Fruit fly (Drosophila melanogaster) whole organism, embryonic: ENCODE data around the gene brv3.

Experiments used
- Aef1 ChIP-seq: fragments of 200-800 bp; sonication (Bioruptor generic); IDR thresholded peaks from 3 replicates; pipeline ENCODE4 v1.3.6; 2022; ENCODE audit warnings: missing biosample characterization, missing genetic modification characterization
- Bdp1 ChIP-seq: fragments of 200-800 bp; sonication (Bioruptor generic); optimal IDR thresholded peaks from 3 replicates; lab custom pipeline; 2016; ENCODE audit warnings: missing biosample characterization, missing genetic modification characterization
- CG11695 ChIP-seq: fragments of 200-800 bp; sonication (Bioruptor generic); IDR thresholded peaks from 3 replicates; pipeline ENCODE4 v1.3.6; 2022; ENCODE audit warnings: missing biosample characterization, missing genetic modification characterization
- CG12219 ChIP-seq: fragments of 200-800 bp; sonication (Bioruptor generic); optimal IDR thresholded peaks from 3 replicates; lab custom pipeline; 2018; ENCODE audit warnings: missing biosample characterization, mild to moderate bottlenecking, missing genetic modification characterization
- CG12942 ChIP-seq: fragments of 200-800 bp; sonication (Bioruptor generic); optimal IDR thresholded peaks from 3 replicates; lab custom pipeline; 2016; ENCODE audit warnings: missing biosample characterization, missing genetic modification characterization
- CG13424 ChIP-seq: fragments of 200-800 bp; sonication (Bioruptor generic); optimal IDR thresholded peaks from 2 replicates; lab custom pipeline; 2019; ENCODE audit warnings: missing biosample characterization, mild to moderate bottlenecking, missing genetic modification characterization, moderate library complexity
- CG14441 ChIP-seq: fragments of 200-800 bp; sonication (Bioruptor generic); IDR thresholded peaks from 2 replicates; pipeline ENCODE4 v1.3.6; 2022; ENCODE audit warnings: missing biosample characterization, missing genetic modification characterization
- CG16779 ChIP-seq: fragments of 200-800 bp; sonication (Bioruptor generic); IDR thresholded peaks from 2 replicates; pipeline ENCODE4 v1.3.6; 2022; ENCODE audit warnings: missing biosample characterization, missing genetic modification characterization
- CG17385 ChIP-seq: fragments of 200-800 bp; sonication (Bioruptor generic); optimal IDR thresholded peaks from 3 replicates; lab custom pipeline; 2018; ENCODE audit warnings: missing biosample characterization, mild to moderate bottlenecking, missing genetic modification characterization
- CG17912 ChIP-seq: fragments of 200-800 bp; sonication (Bioruptor generic); optimal IDR thresholded peaks from 2 replicates; lab custom pipeline; 2018; ENCODE audit warnings: missing biosample characterization, mild to moderate bottlenecking, missing genetic modification characterization
- CG2120 ChIP-seq: fragments of 200-800 bp; sonication (Bioruptor generic); optimal IDR thresholded peaks from 3 replicates; lab custom pipeline; 2016; ENCODE audit warnings: missing biosample characterization, missing genetic modification characterization
- CG31224 ChIP-seq: fragments of 200-800 bp; sonication (Bioruptor generic); IDR thresholded peaks from 2 replicates; pipeline ENCODE4 v1.3.6; 2022; ENCODE audit warnings: missing biosample characterization, missing genetic modification characterization
- CG32532 ChIP-seq: fragments of 200-800 bp; sonication (Bioruptor generic); IDR thresholded peaks from 2 replicates; pipeline ENCODE4 v1.3.6; 2022; ENCODE audit warnings: missing biosample characterization, missing genetic modification characterization
- CG3726 ChIP-seq: fragments of 200-800 bp; sonication (Bioruptor generic); IDR thresholded peaks from 3 replicates; pipeline ENCODE4, ENCODE4 v1.3.6; 2022; ENCODE audit warnings: missing biosample characterization, missing genetic modification characterization
- CG4328 ChIP-seq: fragments of 200-800 bp; sonication (Bioruptor generic); optimal IDR thresholded peaks from 3 replicates; lab custom pipeline; 2017; ENCODE audit warnings: missing biosample characterization, missing genetic modification reagents, missing genetic modification characterization
- CG6175 ChIP-seq: fragments of 200-800 bp; sonication (Bioruptor generic); IDR thresholded peaks from 3 replicates; pipeline ENCODE4 v1.3.6; 2022; ENCODE audit warnings: missing biosample characterization, missing genetic modification characterization
- CG6813 ChIP-seq: fragments of 200-800 bp; sonication (Bioruptor generic); optimal IDR thresholded peaks from 2 replicates; lab custom pipeline; 2017; ENCODE audit warnings: missing biosample characterization, missing genetic modification characterization, mild to moderate bottlenecking, moderate library complexity, missing genetic modification reagents
- CG8944 ChIP-seq: fragments of 200-800 bp; sonication (Bioruptor generic); optimal IDR thresholded peaks from 3 replicates; lab custom pipeline; 2016; ENCODE audit warnings: missing biosample characterization, missing genetic modification characterization
- CTCF ChIP-seq: fragments of 200-800 bp; sonication (Bioruptor generic); optimal IDR thresholded peaks from 2 replicates; lab custom pipeline; 2017; ENCODE audit warnings: missing biosample characterization, mild to moderate bottlenecking, missing genetic modification characterization, moderate library complexity
- D19B ChIP-seq: fragments of 200-800 bp; sonication (Bioruptor generic); optimal IDR thresholded peaks from 2 replicates; lab custom pipeline; 2017; ENCODE audit warnings: missing biosample characterization, mild to moderate bottlenecking, missing genetic modification characterization
- Dip3 ChIP-seq: fragments of 200-800 bp; sonication (Bioruptor generic); optimal IDR thresholded peaks from 3 replicates; lab custom pipeline; 2016; ENCODE audit warnings: missing biosample characterization, missing genetic modification characterization
- Ets65A ChIP-seq: fragments of 200-800 bp; sonication (Bioruptor generic); peaks from one replicate; lab custom pipeline; 2016; ENCODE audit warnings: missing biosample characterization, missing genetic modification characterization
- Ets97D ChIP-seq: fragments of 200-800 bp; sonication (Bioruptor generic); optimal IDR thresholded peaks from 3 replicates; lab custom pipeline; 2016; ENCODE audit warnings: missing biosample characterization, missing genetic modification characterization
- H2.0 ChIP-seq: fragments of 200-800 bp; sonication (Bioruptor generic); IDR thresholded peaks from 2 replicates; pipeline ENCODE4 v1.3.6; 2022; ENCODE audit warnings: missing biosample characterization, missing genetic modification characterization
- Hand ChIP-seq: fragments of 200-800 bp; sonication (Bioruptor generic); optimal IDR thresholded peaks from 2 replicates; lab custom pipeline; 2017; ENCODE audit warnings: mild to moderate bottlenecking, missing biosample characterization, missing genetic modification reagents, missing genetic modification characterization
- Lhr ChIP-seq: fragments of 200-800 bp; sonication (Bioruptor generic); optimal IDR thresholded peaks from 3 replicates; lab custom pipeline; 2017; ENCODE audit warnings: mild to moderate bottlenecking, missing biosample characterization, missing genetic modification reagents, missing genetic modification characterization
- Med ChIP-seq: fragments of 200-800 bp; sonication (Bioruptor generic); peaks from one replicate; lab custom pipeline; 2016; ENCODE audit warnings: missing biosample characterization, missing genetic modification characterization, mild to moderate bottlenecking, inconsistent platforms, moderate library complexity
- NC2α ChIP-seq: fragments of 200-800 bp; sonication (Bioruptor generic); optimal IDR thresholded peaks from 2 replicates; lab custom pipeline; 2016; ENCODE audit warnings: missing biosample characterization, missing genetic modification characterization
- Rfx ChIP-seq: fragments of 200-800 bp; sonication (Bioruptor generic); IDR thresholded peaks from 2 replicates; pipeline ENCODE4 v1.3.6; 2022; ENCODE audit warnings: missing biosample characterization, missing genetic modification characterization
- Stat92E ChIP-seq, 3 experiments: fragments of >200 bp in 2 of 3; fragments of 200-800 bp in 1 of 3; sonication (Bioruptor generic) in 1 of 3; optimal IDR thresholded peaks; 2 replicates each; lab custom pipeline; 2017 to 2019; ENCODE audit warnings: missing biosample characterization in 3 of 3, missing genetic modification characterization in 3 of 3, mild to moderate bottlenecking in 1 of 3, moderate library complexity in 1 of 3
- ac ChIP-seq: fragments of 200-800 bp; sonication (Bioruptor generic); optimal IDR thresholded peaks from 3 replicates; lab custom pipeline; 2017; ENCODE audit warnings: missing biosample characterization, mild to moderate bottlenecking, missing genetic modification characterization
- al ChIP-seq: fragments of 200-800 bp; sonication (Bioruptor generic); IDR thresholded peaks from 2 replicates; pipeline ENCODE4 v1.3.6; 2022; ENCODE audit warnings: missing biosample characterization, missing genetic modification characterization
- cg ChIP-seq: fragments of 200-800 bp; sonication (Bioruptor generic); optimal IDR thresholded peaks from 3 replicates; lab custom pipeline; 2019; ENCODE audit warnings: missing biosample characterization, mild to moderate bottlenecking, missing genetic modification characterization, moderate library complexity
- dysf ChIP-seq: fragments of 200-800 bp; sonication (Bioruptor generic); IDR thresholded peaks from 3 replicates; pipeline ENCODE4 v1.3.6; 2022; ENCODE audit warnings: missing biosample characterization, missing genetic modification characterization
- ems ChIP-seq: fragments of 200-800 bp; sonication (Bioruptor generic); optimal IDR thresholded peaks from 3 replicates; lab custom pipeline; 2016; ENCODE audit warnings: missing biosample characterization, missing genetic modification characterization
- en ChIP-seq: fragments of 200-800 bp; sonication (Bioruptor generic); optimal IDR thresholded peaks from 2 replicates; lab custom pipeline; 2016; ENCODE audit warnings: missing biosample characterization, missing genetic modification characterization
- gro ChIP-seq: fragments of 200-800 bp; sonication (Bioruptor generic); optimal IDR thresholded peaks from 2 replicates; lab custom pipeline; 2016; ENCODE audit warnings: missing biosample characterization, missing genetic modification characterization
- insv ChIP-seq, 2 experiments: fragments of 200-800 bp; sonication (Bioruptor generic); optimal IDR thresholded peaks; 3 replicates each; lab custom pipeline; 2016 to 2018; ENCODE audit warnings: missing biosample characterization in 2 of 2, missing genetic modification characterization in 2 of 2
- maf-S ChIP-seq: fragments of 200-800 bp; sonication (Bioruptor generic); optimal IDR thresholded peaks from 2 replicates; lab custom pipeline; 2016; ENCODE audit warnings: missing biosample characterization, missing genetic modification characterization
- nom ChIP-seq: fragments of 200-800 bp; sonication (Bioruptor generic); optimal IDR thresholded peaks from 2 replicates; lab custom pipeline; 2017; ENCODE audit warnings: missing biosample characterization, missing genetic modification characterization, mild to moderate bottlenecking, moderate library complexity, missing genetic modification reagents
- pho ChIP-seq: fragments of 200-800 bp; sonication (Bioruptor generic); optimal IDR thresholded peaks from 2 replicates; lab custom pipeline; 2016; ENCODE audit warnings: missing biosample characterization, missing genetic modification characterization
- pita ChIP-seq: fragments of 200-800 bp; sonication (Bioruptor generic); optimal IDR thresholded peaks from 2 replicates; lab custom pipeline; 2017; ENCODE audit warnings: missing biosample characterization, mild to moderate bottlenecking, missing genetic modification characterization
- prd ChIP-seq, 3 experiments: fragments of >200 bp in 2 of 3; fragments of 200-800 bp in 1 of 3; sonication (Bioruptor generic) in 1 of 3; optimal IDR thresholded peaks in 2 of 3; IDR thresholded peaks in 1 of 3; 2 replicates in 2 of 3; 3 replicates in 1 of 3; pipeline versions ENCODE4 v1.3.6 to Lab custom; 2017 to 2022; ENCODE audit warnings: missing biosample characterization in 1 of 3, missing genetic modification characterization in 1 of 3
- ro ChIP-seq: fragments of 200-800 bp; sonication (Bioruptor generic); IDR thresholded peaks from 2 replicates; pipeline ENCODE4 v1.3.6; 2022; ENCODE audit warnings: missing biosample characterization, missing genetic modification characterization
- sens-2 ChIP-seq: fragments of 200-800 bp; sonication (Bioruptor generic); IDR thresholded peaks from 2 replicates; pipeline ENCODE4 v1.3.6; 2022; ENCODE audit warnings: missing biosample characterization, missing genetic modification characterization
- slbo ChIP-seq: fragments of 200-800 bp; sonication (Bioruptor generic); IDR thresholded peaks from 2 replicates; pipeline ENCODE4 v1.3.6; 2022; ENCODE audit warnings: missing biosample characterization, missing genetic modification characterization
- tna ChIP-seq: fragments of 200-800 bp; sonication (Bioruptor generic); IDR thresholded peaks from 2 replicates; pipeline ENCODE4 v1.3.6; 2022; ENCODE audit warnings: missing biosample characterization, missing genetic modification characterization; ENCODE audit not compliant: partially characterized antibody
- unc-4 ChIP-seq: fragments of 200-800 bp; sonication (Bioruptor generic); IDR thresholded peaks from 2 replicates; pipeline ENCODE4 v1.3.6; 2022; ENCODE audit warnings: missing biosample characterization, missing genetic modification characterization; ENCODE audit not compliant: partially characterized antibody
- vvl ChIP-seq: fragments of 200-800 bp; sonication (Bioruptor generic); IDR thresholded peaks from 2 replicates; pipeline ENCODE4 v1.3.6; 2022; ENCODE audit warnings: missing biosample characterization, missing genetic modification characterization
- wek ChIP-seq: fragments of 200-800 bp; sonication (Bioruptor generic); optimal IDR thresholded peaks from 3 replicates; lab custom pipeline; 2018; ENCODE audit warnings: missing biosample characterization, mild to moderate bottlenecking, missing genetic modification characterization, moderate library complexity

brv3 gene

DNA sequence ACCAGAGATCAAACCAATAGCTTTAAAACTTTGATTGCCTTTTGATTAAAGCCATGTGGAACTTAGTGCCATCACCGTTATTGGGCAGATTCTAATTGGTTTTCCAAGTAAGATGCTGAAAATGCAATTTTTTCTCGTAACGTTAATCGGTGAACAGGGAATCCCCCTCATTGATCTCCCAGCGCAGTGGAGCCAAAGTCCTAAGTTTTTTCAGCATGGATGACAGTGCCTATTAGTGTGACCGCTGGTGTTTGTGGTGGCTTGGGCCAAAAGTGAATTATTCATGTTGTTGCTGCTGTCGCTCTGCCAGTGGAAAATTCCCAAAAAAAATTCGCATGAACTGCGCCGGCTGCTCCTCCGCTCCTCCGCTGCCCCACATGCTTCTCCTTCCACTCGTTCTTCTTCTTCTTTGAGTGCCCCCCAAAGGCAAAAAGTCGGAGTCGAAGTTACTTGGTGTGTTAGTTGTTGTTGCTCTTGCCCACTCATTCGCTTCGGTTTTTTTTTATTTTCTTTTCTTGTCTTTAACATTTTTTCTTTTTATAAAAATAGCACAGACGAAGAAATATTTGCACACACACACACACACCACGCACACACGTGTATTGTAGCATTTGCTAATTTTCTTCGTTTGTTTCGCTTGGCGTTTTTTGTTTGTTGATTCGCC, 23.7 kb upstream of the brv3 start (continued):
- TF ChIP-seq H2.0 (0 out of 2 replicates have a peak, but pooled peaks have one; percentile 7), dysf (GFP tag; lab: Robert Waterston, UW) (no peak; the same call in 2 of the 3 replicates), CG17385 (GFP tag; lab: Kevin White, UChicago) (peak; percentile 20), prd (optimal IDR thresholded peaks at IDR 0.05; lab: Kevin White, UChicago) (no peak), prd (GFP tag; IDR thresholded peaks at IDR 0.05; lab: Robert Waterston, UW) (0 out of 3 replicates have a peak, but pooled peaks have one; percentile 16), Rfx (GFP tag; lab: Robert Waterston, UW) (0 out of 2 replicates have a peak, but pooled peaks have one; percentile 28), vvl (GFP tag; lab: Robert Waterston, UW) (peak; percentile 14; the same call in 1 of the 2 replicates), al (GFP tag; lab: Robert Waterston, UW) (0 out of 2 replicates have a peak, but pooled peaks have one; percentile 42), nom (GFP tag; lab: Kevin White, UChicago) (peak; percentile 51), Ets65A (GFP tag; lab: Kevin White, UChicago) (no peak), Bdp1 (no peak), CG12942 (GFP tag; lab: Kevin White, UChicago) (no peak), CG32532 (GFP tag; lab: Robert Waterston, UW) (peak; percentile 36; the same call in 1 of the 2 replicates), tna (GFP tag; lab: Robert Waterston, UW) (no peak), CG11695 (GFP tag; lab: Robert Waterston, UW) (0 out of 3 replicates have a peak, but pooled peaks have one; percentile 37), NC2α (GFP tag; lab: Kevin White, UChicago) (no peak), ems (no peak), sens-2 (GFP tag; lab: Robert Waterston, UW) (no peak), slbo (GFP tag; lab: Robert Waterston, UW) (peak; percentile 21; the same call in 1 of the 2 replicates), Aef1 (GFP tag; lab: Robert Waterston, UW) (no peak), CG16779 (GFP tag; lab: Robert Waterston, UW) (no peak), CTCF (GFP tag; lab: Kevin White, UChicago) (no peak), ro (GFP tag; lab: Robert Waterston, UW) (no peak), gro (GFP tag; lab: Kevin White, UChicago) (no peak), unc-4 (GFP tag; lab: Robert Waterston, UW) (no peak), Dip3 (GFP tag; lab: Kevin White, UChicago) (peak; percentile 2), pho (GFP tag; lab: Kevin White, UChicago) (no peak), cg (GFP tag; lab: Kevin White, UChicago) (no peak), CG31224 (GFP tag; lab: Robert Waterston, UW) (no peak), maf-S (GFP tag; lab: Kevin White, UChicago) (no peak), CG6813 (no peak), en (GFP tag; lab: Kevin White, UChicago) (no peak), CG8944 (GFP tag; lab: Kevin White, UChicago) (no peak), CG14441 (0 out of 2 replicates have a peak, but pooled peaks have one; percentile 17), Med (peak; percentile 62), Stat92E (GFP tag; optimal IDR thresholded peaks at IDR 0.05; lab: Kevin White, UChicago) (peak in 1 of 3 experiments; percentile 18), wek (GFP tag; lab: Kevin White, UChicago) (no peak)

DNA sequence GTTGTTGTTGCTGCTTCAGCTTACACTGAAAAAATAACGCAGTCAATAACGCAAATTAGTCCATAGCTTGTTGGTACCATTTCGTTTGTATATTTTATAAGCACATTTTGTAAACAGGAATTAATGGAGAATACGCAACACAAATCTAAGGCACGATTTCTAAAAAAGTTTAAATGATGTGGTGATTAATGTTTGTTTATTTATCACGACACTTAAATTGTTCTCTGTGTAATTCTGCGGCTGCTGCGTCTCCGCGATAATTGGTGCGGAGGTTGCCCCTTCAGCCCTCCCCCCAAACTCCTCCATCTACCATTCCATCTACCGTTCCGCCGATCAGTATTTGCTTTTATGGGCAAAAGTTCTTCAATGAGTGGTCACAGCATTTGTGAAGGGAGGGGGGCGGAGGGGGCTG, 23.1 kb upstream of the brv3 start:
- TF ChIP-seq ac: no peak
- TF ChIP-seq CG12219 (GFP tag; lab: Kevin White, UChicago): peak; percentile 74
- no peak for TF ChIP-seq Ets97D (GFP tag; lab: Kevin White, UChicago)
- TF ChIP-seq CG17912 (GFP tag; lab: Kevin White, UChicago): no peak
- TF ChIP-seq CG4328 (GFP tag; lab: Kevin White, UChicago): peak; percentile 61
- peak; percentile 92 for TF ChIP-seq Ets65A (GFP tag; lab: Kevin White, UChicago)
- TF ChIP-seq Lhr (GFP tag; lab: Kevin White, UChicago): peak; percentile 5
- no peak for TF ChIP-seq CG3726 (GFP tag; lab: Robert Waterston, UW)
- TF ChIP-seq pita: no peak
- TF ChIP-seq CG31224 (GFP tag; lab: Robert Waterston, UW): 0 out of 2 replicates have a peak, but pooled peaks have one; percentile 10
- no peak for TF ChIP-seq insv (GFP tag; optimal IDR thresholded peaks at IDR 0.05; lab: Kevin White, UChicago)
- TF ChIP-seq CG2120 (GFP tag; lab: Kevin White, UChicago): peak; percentile 71
- TF ChIP-seq CG6175 (GFP tag; lab: Robert Waterston, UW): 0 out of 3 replicates have a peak, but pooled peaks have one; percentile 25
- TF ChIP-seq CG13424 (tag; lab: Kevin White, UChicago): peak; percentile 80
- no peak for TF ChIP-seq D19B (GFP tag; lab: Kevin White, UChicago)
- peak; percentile 3 for TF ChIP-seq Hand (GFP tag; lab: Kevin White, UChicago)
